Worm (Caenorhabditis elegans) whole organism, midembryonic: ENCODE measurements around the gene F08B4.8.

ENCODE experiments used
- T22C8.4 ChIP-seq: fragments of 200-800 bp; sonication (Bioruptor generic); IDR thresholded peaks from 2 replicates; pipeline ENCODE4 v1.3.6; 2022; ENCODE audit warnings: missing genetic modification characterization, missing compliant biosample characterization
- cog-1 ChIP-seq: sonication (generic microtip); optimal IDR thresholded peaks from 2 replicates; lab custom pipeline; 2016; ENCODE audit warnings: missing genetic modification characterization, missing compliant biosample characterization
- flt-1 ChIP-seq: fragments of 200-800 bp; sonication (Bioruptor generic); IDR thresholded peaks from 2 replicates; pipeline ENCODE4 v1.3.6; 2022; ENCODE audit warnings: missing genetic modification characterization, missing compliant biosample characterization
- klf-2 ChIP-seq: fragments of 200-800 bp; sonication (Bioruptor generic); conservative IDR thresholded peaks from 2 replicates; pipeline ENCODE4 v1.3.6; 2022; ENCODE audit warnings: missing genetic modification reagents, missing genetic modification characterization, missing compliant biosample characterization
- tab-1 ChIP-seq: fragments of 200-800 bp; sonication (Bioruptor generic); IDR thresholded peaks from 2 replicates; pipeline ENCODE4 v1.3.6; 2022; ENCODE audit warnings: missing genetic modification characterization, missing compliant biosample characterization
- ztf-23 ChIP-seq: fragments of 200-800 bp; sonication (Bioruptor generic); IDR thresholded peaks from 2 replicates; pipeline ENCODE4 v1.3.6; 2022; ENCODE audit warnings: missing genetic modification reagents, missing genetic modification characterization, missing compliant biosample characterization
- ztf-29 ChIP-seq: fragments of 200-800 bp; sonication (Bioruptor generic); IDR thresholded peaks from 2 replicates; pipeline ENCODE4 v1.3.6; 2022; ENCODE audit warnings: missing genetic modification reagents, missing genetic modification characterization, missing compliant biosample characterization

DNA sequence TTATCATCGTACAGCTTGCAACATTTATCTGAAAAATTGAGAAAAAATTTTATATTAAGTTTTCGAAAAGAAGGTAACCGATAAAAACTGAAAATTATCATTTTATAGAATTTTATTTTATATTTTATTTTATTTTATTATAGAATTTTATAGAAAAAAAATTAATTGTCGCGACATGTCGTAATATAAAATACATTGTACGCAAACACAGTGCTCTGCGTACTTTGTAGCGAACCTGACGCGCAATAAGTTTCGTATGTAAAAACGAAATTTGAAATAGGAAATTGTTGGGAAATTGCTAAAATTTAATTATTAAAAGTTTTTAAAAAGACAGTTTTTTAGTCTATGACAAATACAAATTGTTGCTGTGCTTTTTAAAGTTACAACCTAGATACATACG is 14.1 kb downstream of the F08B4.8 start, which contains the start of the genes hst-1 and ints-6:
- no peak for TF ChIP-seq tab-1 (GFP tag; lab: Robert Waterston, UW)
- TF ChIP-seq ztf-23 (GFP tag; lab: Robert Waterston, UW), result no peak
- no peak for TF ChIP-seq ztf-29 (GFP tag; lab: Robert Waterston, UW)
- no peak for TF ChIP-seq klf-2 (GFP tag; lab: Robert Waterston, UW)
- no peak for TF ChIP-seq flt-1 (GFP tag; lab: Robert Waterston, UW)
- no peak for TF ChIP-seq T22C8.4 (GFP tag; lab: Robert Waterston, UW)
- TF ChIP-seq cog-1 (tag; lab: Kevin White, UChicago), result no peak
